Worm (Caenorhabditis elegans): ENCODE measurements around the gene Y75B12B.1.
A peak's percentile ranks its signal among the peaks of the same experiment; 100 is the strongest.

The Y75B12B.1 gene

DNA sequence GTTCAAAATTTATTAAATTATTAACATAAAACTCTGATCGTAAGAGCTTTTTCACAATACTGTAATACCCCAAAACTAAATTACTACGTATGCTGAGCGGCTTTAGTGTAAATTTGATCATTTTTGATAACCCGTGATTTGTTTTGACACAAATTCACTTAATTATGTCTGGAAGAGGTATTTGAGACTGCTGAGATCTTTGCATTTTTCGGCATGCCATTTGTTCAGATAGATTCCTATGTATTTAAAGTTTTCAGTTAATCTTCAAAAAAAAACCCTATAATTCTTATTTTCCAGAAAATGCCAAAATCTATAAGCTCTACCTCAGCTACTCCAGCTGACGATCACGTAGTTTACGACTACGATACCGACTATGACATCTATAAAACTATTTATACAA, 45.7 kb downstream of the Y75B12B.1 start, which contains the start of gene srw-15:
srw-15 (plus strand) TSS at position 301 of the 400 bp plus-strand sequence.
- TF ChIP-seq fkh-10 (GFP tag; optimal IDR thresholded peaks at IDR 0.05), result no peak
- no peak for TF ChIP-seq F44E2.7 (GFP tag; IDR thresholded peaks at IDR 0.05)
- TF ChIP-seq dmd-9 (GFP tag; IDR thresholded peaks at IDR 0.05), result no peak
- no peak for TF ChIP-seq nhr-102 (tag; optimal IDR thresholded peaks at IDR 0.05)
- no peak for TF ChIP-seq mxl-3 (GFP tag; optimal IDR thresholded peaks at IDR 0.05)
- no peak for TF ChIP-seq lin-1 (GFP tag; IDR thresholded peaks at IDR 0.05)
- no peak for TF ChIP-seq ZK546.5 (tag; optimal IDR thresholded peaks at IDR 0.05)
- no peak for TF ChIP-seq saeg-2 (GFP tag; IDR thresholded peaks at IDR 0.05)
- TF ChIP-seq cey-2 (tag; optimal IDR thresholded peaks at IDR 0.05; ENCODE audit: borderline replicate concordance, insufficient read depth), result no peak
- no peak for TF ChIP-seq lin-15B (tag; optimal IDR thresholded peaks at IDR 0.05)
- no peak for TF ChIP-seq ceh-82 (tag; optimal IDR thresholded peaks at IDR 0.05)
- no peak for TF ChIP-seq mes-2 (tag; optimal IDR thresholded peaks at IDR 0.05; ENCODE audit: poor library complexity, severe bottlenecking)
- TF ChIP-seq jun-1 (tag; optimal IDR thresholded peaks at IDR 0.05), result no peak
- no peak for TF ChIP-seq pqm-1 (tag; optimal IDR thresholded peaks at IDR 0.05)

DNA sequence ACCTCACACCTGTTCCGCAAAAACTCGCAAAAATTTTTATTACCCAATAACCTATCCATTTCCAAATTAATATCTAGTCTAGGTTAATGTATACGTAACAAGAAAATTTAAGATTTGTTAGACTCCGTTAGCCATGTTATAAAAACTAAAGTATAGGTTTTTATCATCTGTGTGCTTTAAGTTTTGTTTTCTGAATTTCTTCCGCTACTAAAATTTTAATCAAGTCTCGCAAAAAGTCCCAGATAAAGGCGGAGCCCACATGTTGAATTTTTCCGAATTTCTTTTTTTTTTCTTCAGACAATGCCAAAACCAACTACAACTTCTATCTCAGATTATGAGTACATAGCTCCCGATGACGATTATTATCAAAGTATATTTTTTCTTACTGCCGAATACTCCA, 47.7 kb downstream of the Y75B12B.1 start, which contains the start of gene srw-13:
srw-13 (plus strand) TSS at position 301 of the 400 bp plus-strand sequence.
- TF ChIP-seq mxl-3 (GFP tag; optimal IDR thresholded peaks at IDR 0.05), result no peak
- peak; percentile 29 for TF ChIP-seq aha-1 (tag)
